Fruit fly (Drosophila melanogaster): Measurements from ENCODE around the gene CG4004.

dm6 chrX:12743296-12743695, 716 bp upstream of the CG4004 start:
- TF ChIP-seq pad (GFP tag; optimal IDR thresholded peaks at IDR 0.05) (no peak), CG5204 (GFP tag; optimal IDR thresholded peaks at IDR 0.05) (no peak), CG14711 (tag; optimal IDR thresholded peaks at IDR 0.05) (no peak), Hr96 (GFP tag; optimal IDR thresholded peaks at IDR 0.05) (no peak)
